Fruit fly (Drosophila melanogaster): ENCODE measurements around the gene Msp300.

Msp300 gene

dm6 chr2L:5107626-5108272, 7.1 kb downstream of the Msp300 start (continued):
- TF ChIP-seq NC2α (GFP tag; optimal IDR thresholded peaks at IDR 0.05) = peak; percentile 74
- peak; percentile 90 for TF ChIP-seq CG18011 (GFP tag; optimal IDR thresholded peaks at IDR 0.05)
- TF ChIP-seq Atf-2 (GFP tag; optimal IDR thresholded peaks at IDR 0.05) = peak; percentile 98
- peak; percentile 98 for TF ChIP-seq Aef1 (GFP tag; IDR thresholded peaks at IDR 0.05)
- TF ChIP-seq CG11695 (GFP tag; IDR thresholded peaks at IDR 0.05) = peak; percentile 93
- TF ChIP-seq Oli (tag; optimal IDR thresholded peaks at IDR 0.05) = peak; percentile 96
- peak; percentile 89 for TF ChIP-seq CG17359 (tag; optimal IDR thresholded peaks at IDR 0.05)
- TF ChIP-seq trem (tag; optimal IDR thresholded peaks at IDR 0.05) = peak; percentile 82
- peak; percentile 89 for TF ChIP-seq CG3163 (GFP tag; optimal IDR thresholded peaks at IDR 0.05)
- TF ChIP-seq Eip74EF (GFP tag; optimal IDR thresholded peaks at IDR 0.05) = peak in 1 of 2 experiments; percentile 91
- peak; percentile 86 for TF ChIP-seq E2f1 (GFP tag; IDR thresholded peaks at IDR 0.05)
- TF ChIP-seq hkb (optimal IDR thresholded peaks at IDR 0.05) = no peak
- TF ChIP-seq hkb (GFP tag; IDR thresholded peaks at IDR 0.05) = peak; percentile 93
- TF ChIP-seq C15 (GFP tag; IDR thresholded peaks at IDR 0.05) = peak; percentile 88
- peak; percentile 92 for TF ChIP-seq CG43689 (GFP tag; IDR thresholded peaks at IDR 0.05)
- peak; percentile 63 for TF ChIP-seq ash1 (GFP tag; optimal IDR thresholded peaks at IDR 0.05)
- TF ChIP-seq CG3838 (GFP tag; optimal IDR thresholded peaks at IDR 0.05) = peak; percentile 79
- peak; percentile 96 for TF ChIP-seq bab2 (GFP tag; optimal IDR thresholded peaks at IDR 0.05)
- no peak for TF ChIP-seq pita (GFP tag; optimal IDR thresholded peaks at IDR 0.05)
- no peak for TF ChIP-seq Kr (GFP tag; optimal IDR thresholded peaks at IDR 0.05)
- TF ChIP-seq D19A (tag; optimal IDR thresholded peaks at IDR 0.05) = peak; percentile 89
- TF ChIP-seq CG30431 (GFP tag; optimal IDR thresholded peaks at IDR 0.05) = peak; percentile 89
- peak; percentile 81 for TF ChIP-seq sim (GFP tag; IDR thresholded peaks at IDR 0.05)
- TF ChIP-seq nerfin-1 (tag; optimal IDR thresholded peaks at IDR 0.05) = peak; percentile 48
- TF ChIP-seq unc-4 (GFP tag; IDR thresholded peaks at IDR 0.05; ENCODE audit: partially characterized antibody) = no peak
- TF ChIP-seq CG6683 (GFP tag; optimal IDR thresholded peaks at IDR 0.05) = peak; percentile 78
- peak; percentile 97 for TF ChIP-seq CG12659 (GFP tag; optimal IDR thresholded peaks at IDR 0.05)
- TF ChIP-seq CG12104 (GFP tag; optimal IDR thresholded peaks at IDR 0.05) = peak; percentile 91
- peak; percentile 90 for TF ChIP-seq CG1529 (GFP tag; optimal IDR thresholded peaks at IDR 0.05)
- TF ChIP-seq amos (GFP tag; IDR thresholded peaks at IDR 0.05; ENCODE audit: partially characterized antibody) = no peak
- peak; percentile 96 for TF ChIP-seq CG12942 (GFP tag; optimal IDR thresholded peaks at IDR 0.05)
- TF ChIP-seq org-1 (GFP tag; optimal IDR thresholded peaks at IDR 0.05) = peak; percentile 94
- peak; percentile 93 for TF ChIP-seq CG8388 (GFP tag; optimal IDR thresholded peaks at IDR 0.05)
- peak; percentile 66 for TF ChIP-seq sens-2 (GFP tag; IDR thresholded peaks at IDR 0.05)
- TF ChIP-seq maf-S (GFP tag; optimal IDR thresholded peaks at IDR 0.05) = peak; percentile 99
- TF ChIP-seq da (GFP tag; optimal IDR thresholded peaks at IDR 0.05) = peak; percentile 92
- peak; percentile 86 for TF ChIP-seq Ravus (GFP tag; IDR thresholded peaks at IDR 0.05)
- TF ChIP-seq gcm (GFP tag; optimal IDR thresholded peaks at IDR 0.05) = peak; percentile 80
- TF ChIP-seq sc (optimal IDR thresholded peaks at IDR 0.05) = no peak
- peak; percentile 91 for TF ChIP-seq sc (GFP tag; optimal IDR thresholded peaks at IDR 0.05)
- TF ChIP-seq wor (GFP tag; IDR thresholded peaks at IDR 0.05) = peak; percentile 94
- TF ChIP-seq Dbx (GFP tag; IDR thresholded peaks at IDR 0.05) = peak; percentile 96
- TF ChIP-seq zen (tag; optimal IDR thresholded peaks at IDR 0.05) = peak; percentile 83
- peak; percentile 96 for TF ChIP-seq Sox102F (GFP tag; optimal IDR thresholded peaks at IDR 0.05)
- TF ChIP-seq CG4424 (GFP tag; optimal IDR thresholded peaks at IDR 0.05) = peak; percentile 96
- TF ChIP-seq CG7271 (tag; optimal IDR thresholded peaks at IDR 0.05) = no peak
- TF ChIP-seq CG18619 (GFP tag; optimal IDR thresholded peaks at IDR 0.05) = peak; percentile 97
- peak; percentile 99 for TF ChIP-seq lilli (GFP tag; optimal IDR thresholded peaks at IDR 0.05)
- no peak for TF ChIP-seq ac (GFP tag; optimal IDR thresholded peaks at IDR 0.05)
- TF ChIP-seq zfh2 (GFP tag; optimal IDR thresholded peaks at IDR 0.05) = peak; percentile 99
- peak; percentile 96 for TF ChIP-seq wdn (GFP tag; IDR thresholded peaks at IDR 0.05)

Measured in whole organism, embryonic.